Fruit fly (Drosophila melanogaster): ENCODE results near the gene CG3823.
A peak's percentile ranks its signal among the peaks of the same experiment; 100 is the strongest.

CG3823 gene

DNA sequence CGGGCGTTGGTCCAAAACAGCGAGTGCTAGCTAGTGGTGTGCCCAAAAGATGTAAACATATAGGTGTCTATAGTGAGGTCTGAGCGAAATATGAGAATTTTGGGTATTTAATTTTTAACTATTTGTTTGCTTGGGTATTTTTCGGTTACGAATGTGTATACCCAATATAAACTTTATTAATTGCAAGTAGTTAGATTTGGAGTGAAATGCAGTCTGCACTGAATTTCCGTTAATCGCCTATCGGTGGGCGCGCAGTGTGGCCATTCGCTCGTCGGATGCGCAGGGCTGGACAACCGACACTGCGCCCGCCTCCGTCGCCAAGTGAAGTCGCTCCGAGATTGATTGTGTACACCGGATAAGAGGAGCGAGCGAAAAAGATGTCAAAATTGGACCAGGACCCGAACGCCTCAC, 8.6 kb upstream of the CG3823 start, which contains the start of the genes CG15891 and CG3815 (continued):
- TF ChIP-seq insv (GFP tag; optimal IDR thresholded peaks at IDR 0.05) (peak in 1 of 2 experiments; percentile 61), CG12391 (tag; optimal IDR thresholded peaks at IDR 0.05) (peak; percentile 67), sug (tag; optimal IDR thresholded peaks at IDR 0.05) (peak; percentile 76), NC2α (GFP tag; optimal IDR thresholded peaks at IDR 0.05) (no peak), ewg (GFP tag; optimal IDR thresholded peaks at IDR 0.05) (peak; percentile 93), CrebB (tag; optimal IDR thresholded peaks at IDR 0.05) (no peak), cas (GFP tag; IDR thresholded peaks at IDR 0.05) (no peak), TFAM (GFP tag; optimal IDR thresholded peaks at IDR 0.05) (no peak), dm (GFP tag; optimal IDR thresholded peaks at IDR 0.05) (peak; percentile 43), CG16815 (GFP tag; optimal IDR thresholded peaks at IDR 0.05) (peak; percentile 28), CG11560 (tag; IDR thresholded peaks at IDR 0.05) (no peak), dan (GFP tag; IDR thresholded peaks at IDR 0.05) (no peak), CG4404 (GFP tag; IDR thresholded peaks at IDR 0.05) (peak; percentile 54; the same call in 1 of the 2 replicates), CG8765 (GFP tag; IDR thresholded peaks at IDR 0.05) (0 out of 2 replicates have a peak, but pooled peaks have one; percentile 27), Hmx (GFP tag; optimal IDR thresholded peaks at IDR 0.05) (no peak), twi (tag; optimal IDR thresholded peaks at IDR 0.05) (peak; percentile 48), CG16779 (GFP tag; IDR thresholded peaks at IDR 0.05) (no peak), CG10654 (GFP tag; optimal IDR thresholded peaks at IDR 0.05) (peak; percentile 37), H15 (GFP tag; IDR thresholded peaks at IDR 0.05) (no peak)

DNA sequence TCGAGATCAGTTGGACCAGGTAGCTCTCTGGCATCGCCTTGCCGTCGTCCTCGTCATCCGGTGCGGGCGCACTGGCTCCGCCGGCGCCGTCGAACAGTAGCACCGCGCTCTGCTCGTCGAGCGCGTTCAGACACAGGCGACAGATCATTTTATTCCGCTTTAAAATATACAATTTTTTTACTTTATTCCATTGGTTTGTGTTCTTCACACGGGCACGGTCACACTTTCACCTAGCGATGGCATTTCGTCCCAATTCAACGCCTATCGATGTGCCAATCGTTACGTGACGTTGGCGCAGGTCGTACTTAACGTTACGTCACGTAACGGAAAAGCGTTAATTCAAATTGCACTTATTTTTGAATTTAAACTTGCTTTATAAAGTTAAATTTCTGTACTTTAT, 2.7 kb upstream of the CG3823 start, which contains the start of gene CG12219:
CG12219 (minus strand) TSS at position 234 of the 400 bp plus-strand sequence.
- TF ChIP-seq MESR4 (GFP tag; optimal IDR thresholded peaks at IDR 0.05) (peak; percentile 72), CG4360 (GFP tag; IDR thresholded peaks at IDR 0.05) (no peak), CG9727 (GFP tag; optimal IDR thresholded peaks at IDR 0.05) (no peak), CG11560 (tag; IDR thresholded peaks at IDR 0.05) (no peak), E2f2 (GFP tag; IDR thresholded peaks at IDR 0.05) (peak; percentile 63), dimm (GFP tag; IDR thresholded peaks at IDR 0.05) (no peak), Lhr (GFP tag; optimal IDR thresholded peaks at IDR 0.05) (peak; percentile 5), CG12659 (GFP tag; optimal IDR thresholded peaks at IDR 0.05) (peak; percentile 20), Dref (GFP tag; IDR thresholded peaks at IDR 0.05) (peak; percentile 68), CG11247 (GFP tag; IDR thresholded peaks at IDR 0.05) (no peak), Opbp (GFP tag; IDR thresholded peaks at IDR 0.05; ENCODE audit: partially characterized antibody) (peak; percentile 63; the same call in 2 of the 3 replicates), nerfin-2 (GFP tag; IDR thresholded peaks at IDR 0.05; ENCODE audit: partially characterized antibody) (0 out of 2 replicates have a peak, but pooled peaks have one; percentile 22), YL-1 (GFP tag; optimal IDR thresholded peaks at IDR 0.05) (peak; percentile 59), CG2116 (GFP tag; optimal IDR thresholded peaks at IDR 0.05) (peak; percentile 61), CG7928 (GFP tag; optimal IDR thresholded peaks at IDR 0.05) (no peak), CG11695 (GFP tag; IDR thresholded peaks at IDR 0.05) (no peak), CG16813 (GFP tag; IDR thresholded peaks at IDR 0.05; ENCODE audit: partially characterized antibody) (peak; percentile 42; the same call in 2 of the 3 replicates), CG15514 (GFP tag; optimal IDR thresholded peaks at IDR 0.05) (peak; percentile 51), Doc3 (GFP tag; IDR thresholded peaks at IDR 0.05; ENCODE audit: partially characterized antibody) (0 out of 3 replicates have a peak, but pooled peaks have one; percentile 41), trem (tag; optimal IDR thresholded peaks at IDR 0.05) (peak; percentile 49), stwl (tag; optimal IDR thresholded peaks at IDR 0.05) (peak; percentile 74), tup (GFP tag; optimal IDR thresholded peaks at IDR 0.05) (no peak), chinmo (GFP tag; IDR thresholded peaks at IDR 0.05; ENCODE audit: partially characterized antibody) (0 out of 4 replicates have a peak, but pooled peaks have one; percentile 10), gfzf (GFP tag; optimal IDR thresholded peaks at IDR 0.05) (peak; percentile 65), CG13287 (GFP tag; IDR thresholded peaks at IDR 0.05; ENCODE audit: partially characterized antibody) (peak; percentile 80), Ets97D (GFP tag; optimal IDR thresholded peaks at IDR 0.05) (peak; percentile 37), inv (GFP tag; IDR thresholded peaks at IDR 0.05; ENCODE audit: partially characterized antibody) (peak; percentile 44; the same call in 1 of the 2 replicates), CG9797 (GFP tag; optimal IDR thresholded peaks at IDR 0.05) (peak; percentile 75), CG31388 (GFP tag; optimal IDR thresholded peaks at IDR 0.05) (no peak), zen2 (GFP tag; IDR thresholded peaks at IDR 0.05; ENCODE audit: partially characterized antibody) (peak; percentile 38; the same call in 1 of the 3 replicates), Med (GFP tag) (peak; percentile 64)

Measured in whole organism, embryonic.